Worm (Caenorhabditis elegans): ENCODE measurements around the gene obr-1.

Gene obr-1

ce11 chrIII:11236788-11237187 is 33.9 kb downstream of the obr-1 start, which contains the start of the genes Y47D3A.14 and aakb-2 (continued):
- TF ChIP-seq mep-1 (tag; optimal IDR thresholded peaks at IDR 0.05) = peak; percentile 60
- TF ChIP-seq dpl-1 (GFP tag; optimal IDR thresholded peaks at IDR 0.05) = peak; percentile 16 to 65 (median 39)
- peak; percentile 55 for TF ChIP-seq xbp-1 (tag; optimal IDR thresholded peaks at IDR 0.05)
- no peak for TF ChIP-seq hlh-4 (tag; optimal IDR thresholded peaks at IDR 0.05)
- TF ChIP-seq ztf-4 (tag; optimal IDR thresholded peaks at IDR 0.05) = no peak
- TF ChIP-seq unc-30 (tag; optimal IDR thresholded peaks at IDR 0.05) = no peak
- TF ChIP-seq F16B12.6 (tag; optimal IDR thresholded peaks at IDR 0.05) = peak; percentile 23
- peak; percentile 35 for TF ChIP-seq blmp-1 (tag; optimal IDR thresholded peaks at IDR 0.05)
- TF ChIP-seq irx-1 (tag; optimal IDR thresholded peaks at IDR 0.05) = no peak
- no peak for TF ChIP-seq nhr-76 (tag; optimal IDR thresholded peaks at IDR 0.05)

ce11 chrIII:11234742-11235141 is 36.0 kb downstream of the obr-1 start, which contains the start of gene Y47D3A.34:
TSS of gene Y47D3A.34 (minus strand) at chrIII:11234861.
- TF ChIP-seq elt-3 (tag; optimal IDR thresholded peaks at IDR 0.05) = no peak
- TF ChIP-seq efl-1 (optimal IDR thresholded peaks at IDR 0.05) = no peak
- TF ChIP-seq efl-1 (GFP tag; optimal IDR thresholded peaks at IDR 0.05 in 1 of 2) = peak in 1 of 2 experiments; percentile 78
- TF ChIP-seq fkh-10 (GFP tag; optimal IDR thresholded peaks at IDR 0.05) = peak; percentile 47
- TF ChIP-seq sup-37 (GFP tag; optimal IDR thresholded peaks at IDR 0.05) = no peak

- TF ChIP-seq nhr-47 (tag; optimal IDR thresholded peaks at IDR 0.05) = no peak
- no peak for TF ChIP-seq ceh-90 (tag; optimal IDR thresholded peaks at IDR 0.05)
- no peak for TF ChIP-seq hpl-2 (GFP tag; optimal IDR thresholded peaks at IDR 0.05)
- TF ChIP-seq ces-1 (GFP tag; optimal IDR thresholded peaks at IDR 0.05) = no peak
- TF ChIP-seq dsc-1 (tag; optimal IDR thresholded peaks at IDR 0.05) = no peak
- TF ChIP-seq lin-15B (tag; optimal IDR thresholded peaks at IDR 0.05) = no peak
- no peak for TF ChIP-seq Y116A8C.19 (tag; optimal IDR thresholded peaks at IDR 0.05; ENCODE audit: borderline replicate concordance)
- no peak for TF ChIP-seq sox-4 (tag; optimal IDR thresholded peaks at IDR 0.05)
- TF ChIP-seq egl-27 (tag; optimal IDR thresholded peaks at IDR 0.05) = no peak
- TF ChIP-seq pax-3 (tag; optimal IDR thresholded peaks at IDR 0.05) = no peak
These were observed 38.7 kb downstream of the obr-1 start, which contains the start of gene elo-8 for ce11 chrIII:11231969-11232368. TSS of gene elo-8 (minus strand) at chrIII:11232069.

ce11 chrIII:11231408-11231807 is 39.3 kb downstream of the obr-1 start:
- no peak for TF ChIP-seq nhr-28 (tag; optimal IDR thresholded peaks at IDR 0.05)
- no peak for TF ChIP-seq swsn-7 (tag; optimal IDR thresholded peaks at IDR 0.05)
- TF ChIP-seq dpl-1 (GFP tag; optimal IDR thresholded peaks at IDR 0.05) = no peak
- no peak for TF ChIP-seq elt-2 (tag; optimal IDR thresholded peaks at IDR 0.05)
- TF ChIP-seq tlp-1 (tag; optimal IDR thresholded peaks at IDR 0.05) = no peak
- TF ChIP-seq fos-1 (tag; optimal IDR thresholded peaks at IDR 0.05) = no peak

- TF ChIP-seq fkh-8 (tag; optimal IDR thresholded peaks at IDR 0.05) = no peak
- TF ChIP-seq dsc-1 (tag; optimal IDR thresholded peaks at IDR 0.05) = no peak
- TF ChIP-seq ceh-8 (GFP tag; optimal IDR thresholded peaks at IDR 0.05) = no peak
- peak; percentile 3 for TF ChIP-seq rnt-1 (tag; optimal IDR thresholded peaks at IDR 0.05)
These were observed 40.1 kb downstream of the obr-1 start for ce11 chrIII:11230581-11230980.

ce11 chrIII:11227025-11227424 is 43.7 kb downstream of the obr-1 start, which contains the start of gene tbx-37:
TSS of gene tbx-37 (minus strand) at chrIII:11227125.
- TF ChIP-seq lin-15B (tag; optimal IDR thresholded peaks at IDR 0.05) (no peak), pax-3 (tag; optimal IDR thresholded peaks at IDR 0.05) (no peak), hpl-2 (GFP tag; optimal IDR thresholded peaks at IDR 0.05) (no peak), ztf-4 (tag; optimal IDR thresholded peaks at IDR 0.05) (no peak), sptf-1 (tag; optimal IDR thresholded peaks at IDR 0.05) (no peak), ztf-11 (tag; optimal IDR thresholded peaks at IDR 0.05) (no peak), fkh-10 (GFP tag; optimal IDR thresholded peaks at IDR 0.05) (no peak), nhr-85 (tag) (no peak), pag-3 (tag; optimal IDR thresholded peaks at IDR 0.05; ENCODE audit: borderline replicate concordance, insufficient read depth) (no peak)
